Worm (Caenorhabditis elegans) whole organism, young adult: Measurements from ENCODE around the gene sfxn-5.

Experiments
- B0035.1 ChIP-seq: sonication (generic microtip); optimal IDR thresholded peaks from 2 replicates; lab custom pipeline; 2016; ENCODE audit warnings: missing genetic modification characterization, mild to moderate bottlenecking, missing compliant biosample characterization, missing genotype, missing genetic modification reagents
- B0261.1 ChIP-seq: sonication (generic microtip); optimal IDR thresholded peaks from 2 replicates; lab custom pipeline; 2016; ENCODE audit warnings: mild to moderate bottlenecking, missing genetic modification characterization, moderate library complexity, missing compliant biosample characterization
- C17E4.6 ChIP-seq: fragments of 200-800 bp; sonication (Bioruptor generic); IDR thresholded peaks from 2 replicates; pipeline ENCODE4 v1.3.6; 2022; ENCODE audit warnings: missing genetic modification reagents, missing genetic modification characterization, missing compliant biosample characterization
- D2030.7 ChIP-seq: fragments of 200-800 bp; sonication (Bioruptor generic); IDR thresholded peaks from 2 replicates; pipeline ENCODE4 v1.3.6; 2022; ENCODE audit warnings: missing genetic modification reagents, missing genetic modification characterization, missing compliant biosample characterization
- F23B12.7 ChIP-seq: sonication (generic microtip); optimal IDR thresholded peaks from 2 replicates; lab custom pipeline; 2017; ENCODE audit warnings: missing genetic modification characterization, mild to moderate bottlenecking, missing compliant biosample characterization, antibody characterized with exemption, moderate library complexity; ENCODE audit not compliant: insufficient read depth
- F39B2.1 ChIP-seq: fragments of 200-800 bp; sonication (Bioruptor generic); IDR thresholded peaks from 2 replicates; pipeline ENCODE4 v1.3.6; 2022; ENCODE audit warnings: missing genetic modification reagents, missing genetic modification characterization, missing compliant biosample characterization
- F52B5.7 ChIP-seq: sonication (generic microtip); optimal IDR thresholded peaks from 2 replicates; lab custom pipeline; 2016; ENCODE audit warnings: mild to moderate bottlenecking, missing genetic modification characterization, missing compliant biosample characterization
- F57A8.1 ChIP-seq: fragments of 200-800 bp; sonication (Bioruptor generic); optimal IDR thresholded peaks from 2 replicates; lab custom pipeline; 2018; ENCODE audit warnings: mild to moderate bottlenecking, missing genetic modification characterization, moderate library complexity, missing compliant biosample characterization
- Y56A3A.18 ChIP-seq: fragments of 200-800 bp; sonication (Bioruptor generic); IDR thresholded peaks from 2 replicates; pipeline ENCODE4 v1.3.6; 2022; ENCODE audit warnings: missing genetic modification reagents, missing genetic modification characterization, missing compliant biosample characterization
- aptf-3 ChIP-seq: fragments of 200-800 bp; sonication (Bioruptor generic); IDR thresholded peaks from 2 replicates; pipeline ENCODE4 v1.3.6; 2022; ENCODE audit warnings: missing genetic modification characterization, missing compliant biosample characterization
- bed-1 ChIP-seq: fragments of 200-800 bp; sonication (Bioruptor generic); IDR thresholded peaks from 2 replicates; pipeline ENCODE4 v1.3.6; 2022; ENCODE audit warnings: missing genetic modification reagents, missing genetic modification characterization, missing compliant biosample characterization
- ccch-3 ChIP-seq: fragments of 200-800 bp; sonication (Bioruptor generic); optimal IDR thresholded peaks from 2 replicates; lab custom pipeline; 2018; ENCODE audit warnings: mild to moderate bottlenecking, missing genetic modification characterization, missing compliant biosample characterization
- cebp-1 ChIP-seq, 2 experiments: fragments of 200-800 bp in 1 of 2; sonication (Bioruptor generic) in 1 of 2; sonication (generic microtip) in 1 of 2; IDR thresholded peaks in 1 of 2; optimal IDR thresholded peaks in 1 of 2; 2 replicates each; pipeline versions ENCODE4 v1.3.6 to Lab custom; 2017 to 2022; ENCODE audit warnings: missing compliant biosample characterization in 2 of 2, missing genetic modification characterization in 2 of 2, mild to moderate bottlenecking in 1 of 2, missing genetic modification reagents in 1 of 2, moderate library complexity in 1 of 2
- ceh-58 ChIP-seq: fragments of 200-800 bp; sonication (Bioruptor generic); IDR thresholded peaks from 2 replicates; pipeline ENCODE4 v1.3.6; 2022; ENCODE audit warnings: missing genetic modification characterization, missing compliant biosample characterization
- ceh-91 ChIP-seq: fragments of 200-800 bp; sonication (Bioruptor generic); IDR thresholded peaks from 2 replicates; pipeline ENCODE4 v1.3.6; 2022; ENCODE audit warnings: missing genetic modification reagents, missing genetic modification characterization, missing compliant biosample characterization
- dox-1 ChIP-seq: fragments of 200-800 bp; sonication (Bioruptor generic); IDR thresholded peaks from 2 replicates; pipeline ENCODE4 v1.3.6; 2022; ENCODE audit warnings: missing genetic modification reagents, missing genetic modification characterization, missing compliant biosample characterization
- dpff-1 ChIP-seq: sonication (generic microtip); optimal IDR thresholded peaks from 2 replicates; lab custom pipeline; 2017; ENCODE audit warnings: mild to moderate bottlenecking, missing genetic modification characterization, missing compliant biosample characterization
- dpl-1 ChIP-seq: fragments of 150-350 bp; optimal IDR thresholded peaks from 2 replicates; lab custom pipeline; 2014; ENCODE audit warnings: missing biosample characterization, missing genetic modification reagents, missing genetic modification characterization
- gei-17 ChIP-seq: fragments of 200-800 bp; sonication (Bioruptor generic); optimal IDR thresholded peaks from 2 replicates; lab custom pipeline; 2018; ENCODE audit warnings: mild to moderate bottlenecking, missing genetic modification characterization, missing compliant biosample characterization
- hlh-12 ChIP-seq: sonication (generic microtip); optimal IDR thresholded peaks from 2 replicates; lab custom pipeline; 2016; ENCODE audit warnings: missing genetic modification characterization, missing compliant biosample characterization
- lag-1 ChIP-seq: fragments of 200-800 bp; sonication (Bioruptor generic); IDR thresholded peaks from 2 replicates; pipeline ENCODE4 v1.3.6; 2022; ENCODE audit warnings: missing genetic modification reagents, missing genetic modification characterization, missing compliant biosample characterization
- let-607 ChIP-seq, 2 experiments: fragments of 200-800 bp in 1 of 2; sonication (Bioruptor generic) in 1 of 2; sonication (generic microtip) in 1 of 2; optimal IDR thresholded peaks; 2 replicates each; lab custom pipeline; 2016 to 2018; ENCODE audit warnings: mild to moderate bottlenecking in 2 of 2, missing compliant biosample characterization in 2 of 2, missing genetic modification characterization in 2 of 2, moderate library complexity in 2 of 2, missing genotype in 1 of 2
- lin-26 ChIP-seq: fragments of 200-800 bp; sonication (Bioruptor generic); IDR thresholded peaks from 2 replicates; pipeline ENCODE4 v1.3.6; 2022; ENCODE audit warnings: missing genetic modification reagents, missing genetic modification characterization, missing compliant biosample characterization
- lin-54 ChIP-seq: fragments of 200-800 bp; sonication (Bioruptor generic); optimal IDR thresholded peaks from 2 replicates; lab custom pipeline; 2018; ENCODE audit warnings: mild to moderate bottlenecking, missing genetic modification characterization, missing compliant biosample characterization
- lsl-1 ChIP-seq: fragments of 200-800 bp; sonication (Bioruptor generic); optimal IDR thresholded peaks from 2 replicates; lab custom pipeline; 2018; ENCODE audit warnings: mild to moderate bottlenecking, missing genetic modification characterization, moderate library complexity, missing compliant biosample characterization
- lsy-27 ChIP-seq: sonication (generic microtip); optimal IDR thresholded peaks from 2 replicates; lab custom pipeline; 2017; ENCODE audit warnings: missing genetic modification characterization, mild to moderate bottlenecking, missing compliant biosample characterization, antibody characterized with exemption, missing genotype, borderline replicate concordance; ENCODE audit not compliant: insufficient read depth
- madf-10 ChIP-seq: sonication (generic microtip); optimal IDR thresholded peaks from 2 replicates; lab custom pipeline; 2016; ENCODE audit warnings: mild to moderate bottlenecking, missing genetic modification characterization, missing compliant biosample characterization
- madf-3 ChIP-seq: fragments of 200-800 bp; sonication (Bioruptor generic); IDR thresholded peaks from 2 replicates; pipeline ENCODE4 v1.3.6; 2022; ENCODE audit warnings: missing genetic modification reagents, missing genetic modification characterization, missing compliant biosample characterization
- madf-6 ChIP-seq: fragments of 200-800 bp; sonication (Bioruptor generic); IDR thresholded peaks from 2 replicates; pipeline ENCODE4 v1.3.6; 2022; ENCODE audit warnings: missing genetic modification reagents, missing genetic modification characterization, missing compliant biosample characterization
- madf-8 ChIP-seq: fragments of 200-800 bp; sonication (Bioruptor generic); conservative IDR thresholded peaks from 2 replicates; pipeline ENCODE4 v1.3.6; 2022; ENCODE audit warnings: missing genetic modification reagents, missing genetic modification characterization, missing compliant biosample characterization
- mcd-1 ChIP-seq: fragments of 200-800 bp; sonication (Bioruptor generic); IDR thresholded peaks from 2 replicates; pipeline ENCODE4 v1.3.6; 2022; ENCODE audit warnings: missing genetic modification reagents, missing genetic modification characterization, missing compliant biosample characterization
- mel-28 ChIP-seq: sonication (generic microtip); optimal IDR thresholded peaks from 2 replicates; lab custom pipeline; 2016; ENCODE audit warnings: borderline replicate concordance, mild to moderate bottlenecking, missing genetic modification characterization, missing compliant biosample characterization
- mxl-1 ChIP-seq: sonication (generic microtip); optimal IDR thresholded peaks from 2 replicates; lab custom pipeline; 2016; ENCODE audit warnings: missing genetic modification characterization, missing compliant biosample characterization
- nhr-120 ChIP-seq: fragments of 200-800 bp; sonication (Bioruptor generic); IDR thresholded peaks from 2 replicates; pipeline ENCODE4 v1.3.6; 2022; ENCODE audit warnings: missing genetic modification characterization, missing compliant biosample characterization
- nhr-179 ChIP-seq: sonication (generic microtip); optimal IDR thresholded peaks from 2 replicates; lab custom pipeline; 2016; ENCODE audit warnings: mild to moderate bottlenecking, missing genetic modification characterization, missing compliant biosample characterization
- nhr-27 ChIP-seq: fragments of 200-800 bp; sonication (Bioruptor generic); optimal IDR thresholded peaks from 2 replicates; lab custom pipeline; 2018; ENCODE audit warnings: mild to moderate bottlenecking, missing genetic modification characterization, moderate library complexity, missing compliant biosample characterization
- nhr-80 ChIP-seq: sonication (generic microtip); optimal IDR thresholded peaks from 2 replicates; lab custom pipeline; 2016; ENCODE audit warnings: missing genetic modification characterization, missing compliant biosample characterization
- repo-1 ChIP-seq: sonication (generic microtip); optimal IDR thresholded peaks from 2 replicates; lab custom pipeline; 2017; ENCODE audit warnings: mild to moderate bottlenecking, missing genetic modification characterization, missing compliant biosample characterization
- rpc-1 ChIP-seq, 2 experiments: fragments of 150-350 bp in 1 of 2; sonication (generic microtip) in 1 of 2; optimal IDR thresholded peaks; 2 replicates each; lab custom pipeline; 2014 to 2018; ENCODE audit warnings: missing biosample characterization in 1 of 2, missing genetic modification characterization in 1 of 2, missing genetic modification reagents in 1 of 2, missing genotype in 1 of 2
- snpc-1.3 ChIP-seq: sonication (generic microtip); optimal IDR thresholded peaks from 2 replicates; lab custom pipeline; 2017; ENCODE audit warnings: missing genetic modification characterization, mild to moderate bottlenecking, missing compliant biosample characterization, antibody characterized with exemption, moderate library complexity, missing genotype, missing genetic modification reagents; ENCODE audit not compliant: insufficient read depth
- snpc-4 ChIP-seq, 5 experiments: fragments of 150-350 bp in 1 of 5; sonication (generic microtip) in 4 of 5; optimal IDR thresholded peaks; 2 replicates each; lab custom pipeline; 2014 to 2018; ENCODE audit warnings: missing genetic modification characterization in 5 of 5, missing biosample characterization in 3 of 5, antibody characterized with exemption in 2 of 5, mild to moderate bottlenecking in 2 of 5, missing compliant biosample characterization in 2 of 5, missing genotype in 2 of 5, moderate library complexity in 2 of 5, missing genetic modification reagents in 1 of 5
- tbx-9 ChIP-seq: sonication (generic microtip); optimal IDR thresholded peaks from 2 replicates; lab custom pipeline; 2016; ENCODE audit warnings: borderline replicate concordance, missing genetic modification characterization, inconsistent platforms, missing compliant biosample characterization
- zim-3 ChIP-seq: sonication (generic microtip); optimal IDR thresholded peaks from 2 replicates; lab custom pipeline; 2017; ENCODE audit warnings: mild to moderate bottlenecking, missing genetic modification characterization, moderate library complexity, missing compliant biosample characterization
- ztf-18 ChIP-seq: sonication (generic microtip); optimal IDR thresholded peaks from 2 replicates; lab custom pipeline; 2016; ENCODE audit warnings: missing genotype, mild to moderate bottlenecking, missing genetic modification characterization, missing compliant biosample characterization
- ztf-26 ChIP-seq: sonication (generic microtip); optimal IDR thresholded peaks from 2 replicates; lab custom pipeline; 2017; ENCODE audit warnings: missing genetic modification characterization, missing compliant biosample characterization
- ztf-28 ChIP-seq: fragments of 200-800 bp; sonication (Bioruptor generic); IDR thresholded peaks from 2 replicates; pipeline ENCODE4 v1.3.6; 2022; ENCODE audit warnings: missing genetic modification reagents, missing genetic modification characterization, missing compliant biosample characterization

sfxn-5 gene

DNA sequence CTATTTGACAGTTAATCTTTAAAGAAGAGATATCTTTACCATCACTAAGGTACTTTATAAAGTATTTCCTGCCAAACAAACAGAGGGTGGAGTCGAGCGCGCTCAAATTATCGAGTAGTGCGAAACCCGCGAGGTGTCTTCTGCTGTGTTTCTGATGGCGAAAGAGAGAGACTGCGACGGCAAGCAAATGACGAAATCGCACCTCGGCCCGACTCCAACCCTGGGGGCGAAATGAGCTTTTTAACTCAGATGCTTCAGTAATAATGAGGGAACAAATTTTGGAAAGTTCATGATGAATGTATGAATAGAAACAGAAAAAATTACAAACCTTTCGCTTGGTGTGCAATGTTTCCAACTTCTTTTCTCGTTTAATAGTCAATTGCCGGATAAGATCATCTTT lies 13.3 kb downstream of the sfxn-5 start (continued):
- TF ChIP-seq tbx-9 (tag; lab: Kevin White, UChicago), result no peak
- TF ChIP-seq C17E4.6 (GFP tag; lab: Robert Waterston, UW), result no peak
- no peak for TF ChIP-seq mel-28 (tag; lab: Kevin White, UChicago)
- no peak for TF ChIP-seq dpl-1 (GFP tag; lab: Kevin White, UChicago)
- 0 out of 2 replicates have a peak, but pooled peaks have one; percentile 38 for TF ChIP-seq F39B2.1 (GFP tag; lab: Robert Waterston, UW)
- no peak for TF ChIP-seq aptf-3
- TF ChIP-seq lag-1 (GFP tag; lab: Robert Waterston, UW), result no peak
- no peak for TF ChIP-seq mxl-1
- TF ChIP-seq nhr-27, result no peak
- TF ChIP-seq lsl-1 (GFP tag; lab: Kevin White, UChicago), result peak; percentile 56
- no peak for TF ChIP-seq ceh-58
- TF ChIP-seq ccch-3 (GFP tag; lab: Kevin White, UChicago), result no peak
- TF ChIP-seq nhr-179 (tag; lab: Kevin White, UChicago), result no peak
- no peak for TF ChIP-seq let-607 (tag; optimal IDR thresholded peaks at IDR 0.05; lab: Kevin White, UChicago)
- TF ChIP-seq ztf-28 (GFP tag; lab: Robert Waterston, UW), result no peak
- no peak for TF ChIP-seq madf-3 (GFP tag; lab: Robert Waterston, UW)
- TF ChIP-seq zim-3, result no peak
- no peak for TF ChIP-seq bed-1
- no peak for TF ChIP-seq nhr-120
- peak; percentile 77 for TF ChIP-seq F23B12.7 (tag; lab: Kevin White, UChicago)
- TF ChIP-seq gei-17 (GFP tag; lab: Kevin White, UChicago), result no peak
- TF ChIP-seq ztf-26, result no peak
- peak; percentile 54; the same call in 1 of the 2 replicates for TF ChIP-seq cebp-1 (GFP tag; IDR thresholded peaks at IDR 0.05; lab: Robert Waterston, UW)
- TF ChIP-seq cebp-1 (tag; optimal IDR thresholded peaks at IDR 0.05; lab: Kevin White, UChicago), result peak; percentile 93
- TF ChIP-seq nhr-80 (tag; lab: Kevin White, UChicago), result peak; percentile 30
- no peak for TF ChIP-seq hlh-12
- TF ChIP-seq F57A8.1 (GFP tag; lab: Kevin White, UChicago), result no peak
- no peak for TF ChIP-seq Y56A3A.18 (GFP tag; lab: Robert Waterston, UW)
- TF ChIP-seq B0035.1 (tag; lab: Kevin White, UChicago), result no peak
- TF ChIP-seq F52B5.7 (tag; lab: Kevin White, UChicago), result no peak
- TF ChIP-seq, all 124 proteins: peak for 34

DNA sequence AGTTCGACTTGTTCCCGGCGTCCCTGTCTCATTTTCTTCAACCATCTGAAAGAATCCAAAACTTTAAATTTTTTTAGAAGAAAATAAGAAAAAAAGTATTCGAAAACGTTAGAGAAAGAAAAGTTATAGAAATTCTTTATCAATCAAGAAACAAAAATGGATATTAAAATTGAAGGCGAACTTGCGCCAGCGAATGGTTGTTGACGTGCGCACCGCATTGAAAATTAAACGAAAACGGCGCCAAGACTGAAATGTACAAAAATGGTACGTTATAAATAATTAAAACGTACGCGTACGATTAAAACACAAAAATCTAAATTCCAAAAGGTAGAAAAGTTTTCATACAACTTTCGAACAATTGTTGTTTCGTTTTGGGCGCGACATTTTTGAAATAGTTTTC lies 18.0 kb downstream of the sfxn-5 start, which contains the start of gene K02C4.3:
K02C4.3 (minus strand) TSS at position 51 of the 400 bp plus-strand sequence.
- TF ChIP-seq dox-1 (GFP tag; lab: Robert Waterston, UW), result peak; percentile 32; the same call in 1 of the 2 replicates
- TF ChIP-seq nhr-27, result no peak
- no peak for TF ChIP-seq nhr-179 (tag; lab: Kevin White, UChicago)
- no peak for TF ChIP-seq rpc-1 (optimal IDR thresholded peaks at IDR 0.05; lab: Kevin White, UChicago)
- TF ChIP-seq rpc-1 (tag; optimal IDR thresholded peaks at IDR 0.05; lab: Kevin White, UChicago), result no peak
- no peak for TF ChIP-seq snpc-4 (GFP tag; optimal IDR thresholded peaks at IDR 0.05; lab: Kevin White, UChicago)
- TF ChIP-seq snpc-4 (tag; optimal IDR thresholded peaks at IDR 0.05; lab: Kevin White, UChicago), result peak; percentile 45 to 74 (median 73)
- TF ChIP-seq F39B2.1 (GFP tag; lab: Robert Waterston, UW), result 0 out of 2 replicates have a peak, but pooled peaks have one; percentile 25
- TF ChIP-seq madf-6 (GFP tag; lab: Robert Waterston, UW), result peak; percentile 65
- no peak for TF ChIP-seq D2030.7 (GFP tag; lab: Robert Waterston, UW)
- TF ChIP-seq snpc-1.3 (tag; lab: Kevin White, UChicago), result peak; percentile 7
- TF ChIP-seq ztf-18 (tag; lab: Kevin White, UChicago), result peak; percentile 93
- peak; percentile 9 for TF ChIP-seq nhr-80 (tag; lab: Kevin White, UChicago)
- 0 out of 2 replicates have a peak, but pooled peaks have one; percentile 16 for TF ChIP-seq ceh-91
- no peak for TF ChIP-seq hlh-12
- no peak for TF ChIP-seq lin-26 (GFP tag; lab: Robert Waterston, UW)
- no peak for TF ChIP-seq lsy-27
- TF ChIP-seq B0261.1, result no peak
- TF ChIP-seq dpff-1 (tag; lab: Kevin White, UChicago), result no peak
- TF ChIP-seq lin-54 (GFP tag; lab: Kevin White, UChicago), result peak; percentile 69
- no peak for TF ChIP-seq madf-10
- no peak for TF ChIP-seq repo-1 (tag; lab: Kevin White, UChicago)
- TF ChIP-seq mcd-1, result peak; percentile 75
- no peak for TF ChIP-seq bed-1
- peak; percentile 26; the same call in 1 of the 2 replicates for TF ChIP-seq madf-8
